Worm (Caenorhabditis elegans) whole organism, late embryonic: ENCODE measurements around the gene Y116A8C.25.
A peak's percentile ranks its signal among the peaks of the same experiment; 100 is the strongest.

ENCODE experiments used
- C08G9.2 ChIP-seq: sonication (generic microtip); optimal IDR thresholded peaks from 2 replicates; lab custom pipeline; 2016; ENCODE audit warnings: mild to moderate bottlenecking, missing genetic modification characterization, moderate library complexity, missing compliant biosample characterization
- F13H6.1 ChIP-seq: sonication (generic microtip); optimal IDR thresholded peaks from 2 replicates; lab custom pipeline; 2016; ENCODE audit warnings: missing genetic modification characterization, missing compliant biosample characterization
- K02D7.2 ChIP-seq: sonication (generic microtip); optimal IDR thresholded peaks from 2 replicates; lab custom pipeline; 2017; ENCODE audit warnings: mild to moderate bottlenecking, missing genetic modification characterization, missing compliant biosample characterization
- K09A11.1 ChIP-seq: sonication (generic microtip); optimal IDR thresholded peaks from 2 replicates; lab custom pipeline; 2017; ENCODE audit warnings: antibody characterized with exemption, mild to moderate bottlenecking, missing genetic modification characterization, missing compliant biosample characterization; ENCODE audit not compliant: insufficient read depth
- ahr-1 ChIP-seq: sonication (generic microtip); optimal IDR thresholded peaks from 2 replicates; lab custom pipeline; 2016; ENCODE audit warnings: missing genetic modification characterization, missing compliant biosample characterization
- ceh-14 ChIP-seq: sonication (generic microtip); optimal IDR thresholded peaks from 2 replicates; lab custom pipeline; 2016; ENCODE audit warnings: missing genotype, missing genetic modification characterization, missing compliant biosample characterization
- ceh-18 ChIP-seq: sonication (generic microtip); optimal IDR thresholded peaks from 2 replicates; lab custom pipeline; 2016; ENCODE audit warnings: missing genetic modification characterization, missing compliant biosample characterization
- ceh-19 ChIP-seq: fragments of 200-800 bp; sonication (Bioruptor generic); optimal IDR thresholded peaks from 2 replicates; lab custom pipeline; 2018; ENCODE audit warnings: mild to moderate bottlenecking, missing genetic modification characterization, missing compliant biosample characterization
- ceh-2 ChIP-seq: sonication (generic microtip); optimal IDR thresholded peaks from 2 replicates; lab custom pipeline; 2016; ENCODE audit warnings: missing genotype, missing genetic modification characterization, missing compliant biosample characterization
- ceh-31 ChIP-seq: sonication (generic microtip); optimal IDR thresholded peaks from 2 replicates; lab custom pipeline; 2016; ENCODE audit warnings: missing genetic modification characterization, missing compliant biosample characterization
- ceh-34 ChIP-seq: sonication (generic microtip); optimal IDR thresholded peaks from 2 replicates; lab custom pipeline; 2016; ENCODE audit warnings: mild to moderate bottlenecking, missing genetic modification characterization, missing compliant biosample characterization
- ceh-6 ChIP-seq: fragments of 200-800 bp; sonication (Bioruptor generic); optimal IDR thresholded peaks from 2 replicates; lab custom pipeline; 2018; ENCODE audit warnings: mild to moderate bottlenecking, missing genetic modification characterization, missing compliant biosample characterization
- ceh-9 ChIP-seq: sonication (generic microtip); optimal IDR thresholded peaks from 2 replicates; lab custom pipeline; 2016; ENCODE audit warnings: mild to moderate bottlenecking, missing genetic modification characterization, inconsistent platforms, missing compliant biosample characterization
- che-1 ChIP-seq: sonication (generic microtip); optimal IDR thresholded peaks from 2 replicates; lab custom pipeline; 2016; ENCODE audit warnings: mild to moderate bottlenecking, missing genetic modification characterization, missing compliant biosample characterization
- dve-1 ChIP-seq: sonication (generic microtip); optimal IDR thresholded peaks from 2 replicates; lab custom pipeline; 2017; ENCODE audit warnings: antibody characterized with exemption, mild to moderate bottlenecking, missing genetic modification characterization, missing compliant biosample characterization
- elt-4 ChIP-seq: sonication (generic microtip); optimal IDR thresholded peaks from 2 replicates; lab custom pipeline; 2016; ENCODE audit warnings: missing genetic modification characterization, missing compliant biosample characterization
- ets-4 ChIP-seq: sonication (generic microtip); optimal IDR thresholded peaks from 2 replicates; lab custom pipeline; 2016; ENCODE audit warnings: missing genetic modification characterization, missing compliant biosample characterization
- gmeb-2 ChIP-seq: sonication (generic microtip); optimal IDR thresholded peaks from 2 replicates; lab custom pipeline; 2016; ENCODE audit warnings: missing genetic modification characterization, inconsistent platforms, missing compliant biosample characterization
- hlh-13 ChIP-seq: fragments of 200-800 bp; sonication (Bioruptor generic); optimal IDR thresholded peaks from 2 replicates; lab custom pipeline; 2018; ENCODE audit warnings: mild to moderate bottlenecking, missing genetic modification characterization, missing compliant biosample characterization
- hlh-15 ChIP-seq: sonication (generic microtip); optimal IDR thresholded peaks from 2 replicates; lab custom pipeline; 2016; ENCODE audit warnings: missing genetic modification characterization, missing compliant biosample characterization
- hlh-8 ChIP-seq: sonication (generic microtip); optimal IDR thresholded peaks from 2 replicates; lab custom pipeline; 2016; ENCODE audit warnings: missing genotype, missing genetic modification characterization, missing compliant biosample characterization
- lim-6 ChIP-seq: sonication (generic microtip); optimal IDR thresholded peaks from 2 replicates; lab custom pipeline; 2016; ENCODE audit warnings: missing genetic modification characterization, missing compliant biosample characterization
- madf-2 ChIP-seq: sonication (generic microtip); optimal IDR thresholded peaks from 2 replicates; lab custom pipeline; 2017; ENCODE audit warnings: missing genetic modification characterization, missing compliant biosample characterization
- nfya-1 ChIP-seq: sonication (generic microtip); optimal IDR thresholded peaks from 2 replicates; lab custom pipeline; 2017; ENCODE audit warnings: missing genetic modification characterization, mild to moderate bottlenecking, missing compliant biosample characterization, antibody characterized with exemption, moderate library complexity
- nhr-232 ChIP-seq: sonication (generic microtip); optimal IDR thresholded peaks from 2 replicates; lab custom pipeline; 2016; ENCODE audit warnings: missing genetic modification characterization, missing compliant biosample characterization
- npax-4 ChIP-seq: sonication (generic microtip); optimal IDR thresholded peaks from 2 replicates; lab custom pipeline; 2016; ENCODE audit warnings: missing genetic modification characterization, missing compliant biosample characterization
- odd-2 ChIP-seq: sonication (generic microtip); optimal IDR thresholded peaks from 2 replicates; lab custom pipeline; 2017; ENCODE audit warnings: antibody characterized with exemption, mild to moderate bottlenecking, missing genetic modification characterization, missing compliant biosample characterization
- pag-3 ChIP-seq: sonication (generic microtip); optimal IDR thresholded peaks from 2 replicates; lab custom pipeline; 2016; ENCODE audit warnings: missing compliant biosample characterization, missing genetic modification characterization, borderline replicate concordance
- pax-1 ChIP-seq: fragments of 150-350 bp; optimal IDR thresholded peaks from 2 replicates; lab custom pipeline; 2014; ENCODE audit warnings: missing biosample characterization, missing genetic modification characterization
- ref-2 ChIP-seq: sonication (generic microtip); optimal IDR thresholded peaks from 2 replicates; lab custom pipeline; 2016; ENCODE audit warnings: missing genetic modification characterization, missing compliant biosample characterization
- sdc-2 ChIP-seq: sonication (generic microtip); optimal IDR thresholded peaks from 2 replicates; lab custom pipeline; 2016; ENCODE audit warnings: missing genotype, missing genetic modification characterization, missing compliant biosample characterization
- syd-9 ChIP-seq: sonication (generic microtip); optimal IDR thresholded peaks from 2 replicates; lab custom pipeline; 2016; ENCODE audit warnings: mild to moderate bottlenecking, missing genetic modification characterization, moderate library complexity, missing compliant biosample characterization
- tbx-2 ChIP-seq: sonication (generic microtip); optimal IDR thresholded peaks from 2 replicates; lab custom pipeline; 2016; ENCODE audit warnings: missing genetic modification characterization, missing compliant biosample characterization
- tbx-7 ChIP-seq: sonication (generic microtip); optimal IDR thresholded peaks from 2 replicates; lab custom pipeline; 2016; ENCODE audit warnings: missing genotype, missing genetic modification characterization, missing compliant biosample characterization
- unc-3 ChIP-seq, 2 experiments: fragments of 200-800 bp in 1 of 2; sonication (Bioruptor generic) in 1 of 2; sonication (generic microtip) in 1 of 2; conservative IDR thresholded peaks in 1 of 2; optimal IDR thresholded peaks in 1 of 2; 2 replicates each; pipeline versions ENCODE4 v1.3.6 to Lab custom; 2016 to 2022; ENCODE audit warnings: missing compliant biosample characterization in 2 of 2, missing genetic modification characterization in 2 of 2, missing genetic modification reagents in 1 of 2
- ztf-16 ChIP-seq: sonication (generic microtip); optimal IDR thresholded peaks from 2 replicates; lab custom pipeline; 2017; ENCODE audit warnings: missing genetic modification characterization, missing compliant biosample characterization

Y116A8C.25 gene

ce11 chrIV:17108200-17108599, 29.7 kb upstream of the Y116A8C.25 start (continued):
- TF ChIP-seq tbx-2 (tag; lab: Kevin White, UChicago), result peak; percentile 94
- TF ChIP-seq ref-2, result peak; percentile 52
- TF ChIP-seq ets-4 (tag; lab: Kevin White, UChicago), result peak; percentile 46
- peak; percentile 78 for TF ChIP-seq C08G9.2 (tag; lab: Kevin White, UChicago)
- TF ChIP-seq F13H6.1 (tag; lab: Kevin White, UChicago), result peak; percentile 18
- TF ChIP-seq unc-3 (GFP tag; conservative IDR thresholded peaks at IDR 0.05; lab: Robert Waterston, UW), result no peak
- no peak for TF ChIP-seq unc-3 (tag; optimal IDR thresholded peaks at IDR 0.05; lab: Kevin White, UChicago)
- TF ChIP-seq ceh-2, result peak; percentile 71

- TF ChIP-seq npax-4 (tag; lab: Kevin White, UChicago) (no peak), odd-2 (tag; lab: Kevin White, UChicago) (no peak), ceh-18 (tag; lab: Kevin White, UChicago) (no peak), ceh-31 (tag; lab: Kevin White, UChicago) (no peak), ceh-34 (no peak), hlh-8 (tag; lab: Kevin White, UChicago) (no peak), nhr-232 (tag; lab: Kevin White, UChicago) (no peak), ceh-14 (tag; lab: Kevin White, UChicago) (no peak), pag-3 (no peak), tbx-7 (tag; lab: Kevin White, UChicago) (no peak), lim-6 (tag; lab: Kevin White, UChicago) (no peak), hlh-15 (no peak), ceh-9 (tag; lab: Kevin White, UChicago) (no peak), ceh-19 (no peak)
Measured at ce11 chrIV:17105578-17105977, 27.0 kb upstream of the Y116A8C.25 start.

- no peak for TF ChIP-seq sdc-2 (tag; lab: Kevin White, UChicago)
- TF ChIP-seq dve-1 (tag; lab: Kevin White, UChicago), result no peak
- peak; percentile 94 for TF ChIP-seq nfya-1 (tag; lab: Kevin White, UChicago)
- no peak for TF ChIP-seq ceh-34
Measured at ce11 chrIV:17104157-17104872, 25.8 kb upstream of the Y116A8C.25 start.

- TF ChIP-seq tbx-2 (tag; lab: Kevin White, UChicago) (no peak), ceh-19 (no peak), madf-2 (tag; lab: Kevin White, UChicago) (no peak), ceh-18 (tag; lab: Kevin White, UChicago) (no peak)
Measured at ce11 chrIV:17103615-17104014, 25.1 kb upstream of the Y116A8C.25 start, which contains the start of gene Y116A8C.30. Gene Y116A8C.30, minus strand, starts transcription at chrIV:17103715.

ce11 chrIV:17103116-17103515, 24.6 kb upstream of the Y116A8C.25 start:
- TF ChIP-seq ceh-6, result no peak

- TF ChIP-seq pax-1 (tag; lab: Kevin White, UChicago), result no peak
- TF ChIP-seq nfya-1 (tag; lab: Kevin White, UChicago), result peak; percentile 92
Measured at ce11 chrIV:17100628-17101338, 22.2 kb upstream of the Y116A8C.25 start.

ce11 chrIV:17100148-17100547, 21.6 kb upstream of the Y116A8C.25 start, which contains the start of gene bca-2:
Gene bca-2, minus strand, starts transcription at chrIV:17100248.
- TF ChIP-seq syd-9 (no peak), F13H6.1 (tag; lab: Kevin White, UChicago) (no peak), tbx-7 (tag; lab: Kevin White, UChicago) (no peak), hlh-13 (GFP tag; lab: Kevin White, UChicago) (no peak), elt-4 (tag; lab: Kevin White, UChicago) (no peak), K09A11.1 (tag; lab: Kevin White, UChicago) (no peak), che-1 (no peak), dve-1 (tag; lab: Kevin White, UChicago) (no peak), ztf-16 (tag; lab: Kevin White, UChicago) (no peak), nfya-1 (tag; lab: Kevin White, UChicago) (no peak), sdc-2 (tag; lab: Kevin White, UChicago) (no peak), ceh-31 (tag; lab: Kevin White, UChicago) (no peak), K02D7.2 (no peak), gmeb-2 (tag; lab: Kevin White, UChicago) (no peak), C08G9.2 (tag; lab: Kevin White, UChicago) (no peak), ahr-1 (no peak)
